Fruit fly (Drosophila melanogaster) whole organism, prepupa: ENCODE measurements around the gene mus201.

ENCODE experiments used
- CG32006 ChIP-seq: fragments of 200-800 bp; sonication (Bioruptor generic); optimal IDR thresholded peaks from 3 replicates; lab custom pipeline; 2017; ENCODE audit warnings: missing biosample characterization, mild to moderate bottlenecking, missing genetic modification characterization
- Gug ChIP-seq: fragments of 200-800 bp; sonication (Bioruptor generic); IDR thresholded peaks from 2 replicates; pipeline ENCODE4 v1.3.6; 2022; ENCODE audit warnings: missing biosample characterization, missing genetic modification characterization
- Hr39 ChIP-seq: fragments of 200-800 bp; sonication (Bioruptor generic); optimal IDR thresholded peaks from 2 replicates; lab custom pipeline; 2016; ENCODE audit warnings: missing biosample characterization, missing genetic modification characterization
- OdsH ChIP-seq: fragments of 200-800 bp; sonication (Bioruptor generic); optimal IDR thresholded peaks from 3 replicates; lab custom pipeline; 2016; ENCODE audit warnings: missing biosample characterization, missing genetic modification characterization
- Smox ChIP-seq: fragments of 200-800 bp; sonication (Bioruptor generic); optimal IDR thresholded peaks from 3 replicates; lab custom pipeline; 2016; ENCODE audit warnings: missing biosample characterization, missing genetic modification characterization
- net ChIP-seq: fragments of 200-800 bp; sonication (Bioruptor generic); optimal IDR thresholded peaks from 3 replicates; lab custom pipeline; 2016; ENCODE audit warnings: missing biosample characterization, missing genetic modification characterization

- TF ChIP-seq Hr39 (GFP tag; lab: Kevin White, UChicago), result no peak
- no peak for TF ChIP-seq net (GFP tag; lab: Kevin White, UChicago)
- TF ChIP-seq CG32006 (GFP tag; lab: Kevin White, UChicago), result no peak
- no peak for TF ChIP-seq OdsH (GFP tag; lab: Kevin White, UChicago)
- no peak for TF ChIP-seq Gug (GFP tag; lab: Robert Waterston, UW)
- TF ChIP-seq Smox (GFP tag; lab: Kevin White, UChicago), result no peak
Observed at dm6 chr2L:8485562-8485961, 47.6 kb downstream of the mus201 start.
